Worm (Caenorhabditis elegans) whole organism, young adult: ENCODE results near the gene Y76B12C.3.

Experiments used
- F52B5.7 ChIP-seq: sonication (generic microtip); optimal IDR thresholded peaks from 2 replicates; lab custom pipeline; 2016; ENCODE audit warnings: mild to moderate bottlenecking, missing genetic modification characterization, missing compliant biosample characterization
- madf-8 ChIP-seq: fragments of 200-800 bp; sonication (Bioruptor generic); conservative IDR thresholded peaks from 2 replicates; pipeline ENCODE4 v1.3.6; 2022; ENCODE audit warnings: missing genetic modification reagents, missing genetic modification characterization, missing compliant biosample characterization

Gene Y76B12C.3

DNA sequence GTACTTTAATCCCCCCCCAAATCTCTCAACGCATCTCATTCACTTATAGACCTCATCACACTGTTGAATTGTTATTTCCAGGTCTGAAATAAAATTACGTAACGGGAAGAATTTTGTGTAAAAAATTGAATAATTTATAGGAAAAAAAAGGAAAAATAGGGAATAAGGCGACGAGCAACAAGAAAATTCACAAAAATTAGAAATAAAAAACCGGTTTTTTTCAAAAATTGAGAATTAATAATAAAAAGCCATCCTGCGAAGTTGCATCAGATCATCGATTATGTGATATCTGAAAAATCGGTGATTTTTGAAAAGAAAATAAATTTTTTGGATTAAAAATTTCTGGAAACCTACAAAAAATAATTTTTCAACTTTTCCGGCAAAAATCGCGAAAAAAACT, 35.4 kb downstream of the Y76B12C.3 start (continued):
- TF ChIP-seq madf-8 (0 out of 2 replicates have a peak, but pooled peaks have one; percentile 12), F52B5.7 (tag; lab: Kevin White, UChicago) (no peak)
